Worm (Caenorhabditis elegans) whole organism, L3 larva: ENCODE results near the gene dct-1.

ENCODE experiments used
- R02D3.7 ChIP-seq: fragments of 150-350 bp; optimal IDR thresholded peaks from 2 replicates; lab custom pipeline; 2014; ENCODE audit warnings: missing biosample characterization, missing genetic modification characterization
- fos-1 ChIP-seq: fragments of 150-350 bp; optimal IDR thresholded peaks from 2 replicates; lab custom pipeline; 2014; ENCODE audit warnings: missing biosample characterization, missing genetic modification characterization
- hmg-11 ChIP-seq: sonication (generic microtip); optimal IDR thresholded peaks from 2 replicates; lab custom pipeline; 2016; ENCODE audit warnings: missing genetic modification characterization, missing compliant biosample characterization
- lin-15B ChIP-seq: fragments of 150-350 bp; optimal IDR thresholded peaks from 2 replicates; lab custom pipeline; 2014; ENCODE audit warnings: missing biosample characterization, missing genetic modification characterization
- nfya-1 ChIP-seq: sonication (generic microtip); optimal IDR thresholded peaks from 2 replicates; lab custom pipeline; 2017; ENCODE audit warnings: missing genetic modification characterization, mild to moderate bottlenecking, missing compliant biosample characterization, antibody characterized with exemption, moderate library complexity; ENCODE audit not compliant: insufficient read depth
- nhr-11 ChIP-seq: fragments of 150-350 bp; optimal IDR thresholded peaks from 2 replicates; lab custom pipeline; 2014; ENCODE audit warnings: missing biosample characterization, missing genetic modification characterization
- nhr-23 ChIP-seq: fragments of 150-350 bp; optimal IDR thresholded peaks from 2 replicates; lab custom pipeline; 2014; ENCODE audit warnings: missing biosample characterization, missing genetic modification reagents, missing genetic modification characterization
- sea-2 ChIP-seq: fragments of 150-350 bp; sonication (generic microtip); optimal IDR thresholded peaks from 4 replicates; lab custom pipeline; 2014; ENCODE audit warnings: missing biosample characterization, missing genetic modification reagents, missing genetic modification characterization
- snpc-4 ChIP-seq: fragments of 150-350 bp; optimal IDR thresholded peaks from 2 replicates; lab custom pipeline; 2014; ENCODE audit warnings: missing biosample characterization, missing genetic modification characterization

- no peak for TF ChIP-seq hmg-11 (tag; lab: Kevin White, UChicago)
- TF ChIP-seq nfya-1 (tag; lab: Kevin White, UChicago): no peak
- TF ChIP-seq snpc-4 (tag; lab: Kevin White, UChicago): no peak
- no peak for TF ChIP-seq lin-15B
- TF ChIP-seq nhr-23: no peak
- TF ChIP-seq nhr-11: no peak
- no peak for TF ChIP-seq sea-2 (GFP tag; lab: Kevin White, UChicago)
- no peak for TF ChIP-seq fos-1 (tag; lab: Kevin White, UChicago)
- TF ChIP-seq R02D3.7: no peak
Observed at ce11 chrX:7975741-7976140, 21.6 kb downstream of the dct-1 start.
